Worm (Caenorhabditis elegans) whole organism, L2 larva: ENCODE data around the gene pxmp-4.

ENCODE experiments used
- Y55F3AM.14 ChIP-seq: fragments of 200-800 bp; sonication (Bioruptor generic); optimal IDR thresholded peaks from 2 replicates; lab custom pipeline; 2018; ENCODE audit warnings: mild to moderate bottlenecking, missing genetic modification characterization, missing compliant biosample characterization
- ZK546.5 ChIP-seq: sonication (generic microtip); optimal IDR thresholded peaks from 2 replicates; lab custom pipeline; 2017; ENCODE audit warnings: missing biosample characterization, missing genetic modification characterization
- alr-1 ChIP-seq: fragments of 150-350 bp; optimal IDR thresholded peaks from 2 replicates; lab custom pipeline; 2014; ENCODE audit warnings: missing biosample characterization, missing genetic modification characterization
- aly-2 ChIP-seq: fragments of 150-350 bp; optimal IDR thresholded peaks from 2 replicates; lab custom pipeline; 2014; ENCODE audit warnings: missing biosample characterization, missing genetic modification characterization
- ama-1 ChIP-seq: fragments of 150-350 bp; optimal IDR thresholded peaks from 2 replicates; lab custom pipeline; 2018; ENCODE audit warnings: inconsistent platforms
- ceh-16 ChIP-seq: fragments of 150-350 bp; optimal IDR thresholded peaks from 2 replicates; lab custom pipeline; 2014; ENCODE audit warnings: missing biosample characterization, missing genetic modification characterization
- ceh-82 ChIP-seq: fragments of 150-350 bp; optimal IDR thresholded peaks from 2 replicates; lab custom pipeline; 2014; ENCODE audit warnings: missing biosample characterization, missing genetic modification characterization
- crh-2 ChIP-seq: sonication (generic microtip); optimal IDR thresholded peaks from 2 replicates; lab custom pipeline; 2017; ENCODE audit warnings: missing biosample characterization, missing genetic modification characterization
- egl-27 ChIP-seq: sonication (generic microtip); optimal IDR thresholded peaks from 3 replicates; lab custom pipeline; 2017; ENCODE audit warnings: missing biosample characterization, missing genetic modification reagents, missing genetic modification characterization
- elt-1 ChIP-seq: fragments of 150-350 bp; optimal IDR thresholded peaks from 2 replicates; lab custom pipeline; 2014; ENCODE audit warnings: missing biosample characterization, missing genetic modification characterization
- elt-3 ChIP-seq: sonication (generic microtip); optimal IDR thresholded peaks from 2 replicates; lab custom pipeline; 2017; ENCODE audit warnings: missing biosample characterization, missing genetic modification characterization
- fos-1 ChIP-seq: fragments of 150-350 bp; optimal IDR thresholded peaks from 2 replicates; lab custom pipeline; 2014; ENCODE audit warnings: missing biosample characterization, missing genetic modification characterization
- gmeb-1 ChIP-seq: fragments of 150-350 bp; optimal IDR thresholded peaks from 2 replicates; lab custom pipeline; 2014; ENCODE audit warnings: missing biosample characterization, missing genetic modification characterization
- lin-11 ChIP-seq: fragments of 150-350 bp; sonication (generic microtip); optimal IDR thresholded peaks from 2 replicates; lab custom pipeline; 2014; ENCODE audit warnings: missing biosample characterization, missing genetic modification characterization, inconsistent platforms, mixed read lengths
- lin-13 ChIP-seq: fragments of 150-350 bp; optimal IDR thresholded peaks from 2 replicates; lab custom pipeline; 2014; ENCODE audit warnings: missing biosample characterization, missing genetic modification reagents, missing genetic modification characterization
- lin-39 ChIP-seq: fragments of 150-350 bp; optimal IDR thresholded peaks from 2 replicates; lab custom pipeline; 2014; ENCODE audit warnings: missing biosample characterization, missing genetic modification reagents, missing genetic modification characterization
- mab-5 ChIP-seq: fragments of 150-350 bp; optimal IDR thresholded peaks from 2 replicates; lab custom pipeline; 2014; ENCODE audit warnings: missing biosample characterization, missing genetic modification characterization
- nhr-10 ChIP-seq: sonication (generic microtip); optimal IDR thresholded peaks from 2 replicates; lab custom pipeline; 2017; ENCODE audit warnings: missing biosample characterization, missing genetic modification characterization
- nhr-12 ChIP-seq: fragments of 150-350 bp; optimal IDR thresholded peaks from 2 replicates; lab custom pipeline; 2014; ENCODE audit warnings: missing biosample characterization, missing genetic modification characterization
- nhr-129 ChIP-seq: fragments of 150-350 bp; optimal IDR thresholded peaks from 2 replicates; lab custom pipeline; 2014; ENCODE audit warnings: missing biosample characterization, missing genetic modification characterization
- nhr-237 ChIP-seq: fragments of 150-350 bp; optimal IDR thresholded peaks from 2 replicates; lab custom pipeline; 2014; ENCODE audit warnings: missing biosample characterization, missing genetic modification characterization
- nhr-25 ChIP-seq: fragments of 150-350 bp; sonication (generic microtip); optimal IDR thresholded peaks from 3 replicates; lab custom pipeline; 2014; ENCODE audit warnings: missing biosample characterization, missing genetic modification characterization
- nhr-6 ChIP-seq: fragments of 150-350 bp; optimal IDR thresholded peaks from 2 replicates; lab custom pipeline; 2014; ENCODE audit warnings: missing biosample characterization, missing genetic modification characterization
- nhr-77 ChIP-seq: fragments of 150-350 bp; optimal IDR thresholded peaks from 2 replicates; lab custom pipeline; 2014; ENCODE audit warnings: missing biosample characterization, missing genetic modification characterization
- peb-1 ChIP-seq: fragments of 150-350 bp; optimal IDR thresholded peaks from 2 replicates; lab custom pipeline; 2014; ENCODE audit warnings: missing biosample characterization, missing genetic modification characterization
- sem-4 ChIP-seq: fragments of 150-350 bp; optimal IDR thresholded peaks from 2 replicates; lab custom pipeline; 2014; ENCODE audit warnings: missing biosample characterization, missing genetic modification reagents, missing genetic modification characterization
- sma-9 ChIP-seq, 2 experiments: fragments of 150-350 bp in 1 of 2; sonication (generic microtip) in 1 of 2; optimal IDR thresholded peaks; 2 replicates each; lab custom pipeline; 2014 to 2016; ENCODE audit warnings: missing genetic modification characterization in 2 of 2, mild to moderate bottlenecking in 1 of 2, missing biosample characterization in 1 of 2, missing compliant biosample characterization in 1 of 2, missing genetic modification reagents in 1 of 2, moderate library complexity in 1 of 2
- unc-39 ChIP-seq: fragments of 150-350 bp; optimal IDR thresholded peaks from 2 replicates; lab custom pipeline; 2014; ENCODE audit warnings: missing biosample characterization, missing genetic modification characterization
- unc-55 ChIP-seq: fragments of 150-350 bp; sonication (generic microtip); optimal IDR thresholded peaks from 3 replicates; lab custom pipeline; 2014; ENCODE audit warnings: missing biosample characterization, missing genetic modification reagents, missing genetic modification characterization
- unc-62 ChIP-seq: fragments of 150-350 bp; optimal IDR thresholded peaks from 2 replicates; lab custom pipeline; 2014; ENCODE audit warnings: missing biosample characterization, missing genetic modification reagents, missing genetic modification characterization
- ztf-1 ChIP-seq: fragments of 200-800 bp; sonication (Bioruptor generic); conservative IDR thresholded peaks from 2 replicates; pipeline ENCODE4 v1.3.6; 2022; ENCODE audit warnings: missing genetic modification characterization, missing compliant biosample characterization
- ztf-11 ChIP-seq: sonication (generic microtip); optimal IDR thresholded peaks from 2 replicates; lab custom pipeline; 2017; ENCODE audit warnings: missing biosample characterization, missing genetic modification characterization
- ztf-4 ChIP-seq: fragments of 150-350 bp; optimal IDR thresholded peaks from 2 replicates; lab custom pipeline; 2014; ENCODE audit warnings: missing biosample characterization, missing genetic modification characterization

The pxmp-4 gene

ce11 chrIV:383135-383731, 46.3 kb upstream of the pxmp-4 start, which contains the start of gene spl-1:
Gene spl-1, minus strand, starts transcription at chrIV:383185.
- no peak for TF ChIP-seq lin-39 (tag; lab: Kevin White, UChicago)
- TF ChIP-seq fos-1, result peak; percentile 75
- peak; percentile 4 for TF ChIP-seq gmeb-1 (tag; lab: Kevin White, UChicago)
- peak; percentile 73 for TF ChIP-seq crh-2

ce11 chrIV:379605-380004, 42.6 kb upstream of the pxmp-4 start:
- TF ChIP-seq ztf-1 (GFP tag; lab: Robert Waterston, UW) (no peak), nhr-129 (tag; lab: Kevin White, UChicago) (no peak), lin-11 (tag; lab: Kevin White, UChicago) (no peak), Y55F3AM.14 (no peak), egl-27 (tag; lab: Kevin White, UChicago) (no peak), nhr-6 (tag; lab: Kevin White, UChicago) (no peak)

- peak; percentile 50 for TF ChIP-seq nhr-129 (tag; lab: Kevin White, UChicago)
- TF ChIP-seq unc-62, result no peak
- TF ChIP-seq, all 48 proteins: peak for 1
These were observed 41.9 kb upstream of the pxmp-4 start for ce11 chrIV:378838-379237.

ce11 chrIV:378367-378766, 41.4 kb upstream of the pxmp-4 start:
- TF ChIP-seq fos-1, result peak; percentile 88
- no peak for TF ChIP-seq ZK546.5
- TF ChIP-seq, all 48 proteins: peak for 1

ce11 chrIV:377791-378190, 40.8 kb upstream of the pxmp-4 start:
- no peak for TF ChIP-seq ztf-11
- TF ChIP-seq peb-1 (tag; lab: Kevin White, UChicago), result no peak
- no peak for TF ChIP-seq alr-1 (tag; lab: Kevin White, UChicago)
- TF ChIP-seq, all 48 proteins: peak for 0

ce11 chrIV:375915-376314, 38.9 kb upstream of the pxmp-4 start, which contains the start of gene fln-1:
Gene fln-1, minus strand, starts transcription at chrIV:376015.
- TF ChIP-seq mab-5 (tag; lab: Kevin White, UChicago) (no peak), elt-3 (tag; lab: Kevin White, UChicago) (no peak), elt-1 (tag; lab: Kevin White, UChicago) (no peak), ceh-16 (tag; lab: Kevin White, UChicago) (no peak), lin-39 (tag; lab: Kevin White, UChicago) (no peak), sma-9 (GFP tag; optimal IDR thresholded peaks at IDR 0.05; lab: Kevin White, UChicago) (no peak), sma-9 (tag; optimal IDR thresholded peaks at IDR 0.05; lab: Kevin White, UChicago) (no peak), ceh-82 (tag; lab: Kevin White, UChicago) (no peak), unc-39 (tag; lab: Kevin White, UChicago) (no peak), ama-1 (lab: Kevin White, UChicago) (no peak), crh-2 (no peak)

- no peak for TF ChIP-seq sma-9 (GFP tag; optimal IDR thresholded peaks at IDR 0.05; lab: Kevin White, UChicago)
- no peak for TF ChIP-seq sma-9 (tag; optimal IDR thresholded peaks at IDR 0.05; lab: Kevin White, UChicago)
- TF ChIP-seq fos-1, result no peak
- TF ChIP-seq nhr-10, result no peak
- no peak for TF ChIP-seq ceh-82 (tag; lab: Kevin White, UChicago)
- TF ChIP-seq lin-13, result no peak
- no peak for TF ChIP-seq nhr-12
- TF ChIP-seq aly-2 (tag; lab: Kevin White, UChicago), result no peak
- no peak for TF ChIP-seq nhr-129 (tag; lab: Kevin White, UChicago)
- TF ChIP-seq sem-4, result no peak
- no peak for TF ChIP-seq unc-55
- no peak for TF ChIP-seq elt-1 (tag; lab: Kevin White, UChicago)
- no peak for TF ChIP-seq nhr-77 (tag; lab: Kevin White, UChicago)
- no peak for TF ChIP-seq gmeb-1 (tag; lab: Kevin White, UChicago)
- no peak for TF ChIP-seq ceh-16 (tag; lab: Kevin White, UChicago)
- no peak for TF ChIP-seq ZK546.5
- TF ChIP-seq nhr-237 (tag; lab: Kevin White, UChicago), result no peak
- no peak for TF ChIP-seq ztf-4 (tag; lab: Kevin White, UChicago)
- no peak for TF ChIP-seq nhr-25 (tag; lab: Kevin White, UChicago)
These were observed 37.0 kb upstream of the pxmp-4 start for ce11 chrIV:373963-374362.
